Fruit fly (Drosophila melanogaster) whole organism, embryonic: ENCODE measurements around the gene COX6B.

Source experiments
- br ChIP-seq: fragments of >200 bp; optimal IDR thresholded peaks from 2 replicates; lab custom pipeline; 2017
- lola ChIP-seq, 3 experiments: fragments of >200 bp in 2 of 3; fragments of 200-800 bp in 1 of 3; sonication (Bioruptor generic) in 1 of 3; optimal IDR thresholded peaks; 2 replicates each; lab custom pipeline; 2017 to 2019; ENCODE audit warnings: missing biosample characterization in 3 of 3, missing genetic modification characterization in 3 of 3, mild to moderate bottlenecking in 1 of 3, moderate library complexity in 1 of 3
- usp ChIP-seq: fragments of >200 bp; optimal IDR thresholded peaks from 2 replicates; lab custom pipeline; 2017; ENCODE audit warnings: missing biosample characterization, missing genetic modification characterization

DNA sequence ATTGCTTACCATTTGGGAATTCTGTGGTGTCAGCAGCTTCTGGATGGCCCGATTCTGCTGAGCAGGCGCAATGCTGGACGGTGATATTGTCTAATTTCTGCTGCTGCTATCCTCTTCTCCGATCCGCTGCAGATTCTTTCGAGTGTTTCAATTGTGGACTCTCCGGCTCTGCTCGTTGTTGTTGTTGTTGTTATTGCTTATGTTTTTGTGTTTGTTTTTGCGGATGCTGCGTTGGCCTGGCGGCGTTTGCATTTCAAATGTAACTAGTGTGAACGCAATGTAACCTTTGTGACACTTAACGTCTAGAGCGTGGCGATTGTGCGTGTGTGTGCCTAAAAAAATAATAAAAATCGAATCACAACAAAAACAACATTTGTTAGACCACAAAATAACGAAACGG is 32.2 kb downstream of the COX6B start:
- TF ChIP-seq usp (GFP tag; lab: Kevin White, UChicago), result no peak
- no peak for TF ChIP-seq br (lab: Kevin White, UChicago)
- TF ChIP-seq lola (GFP tag; optimal IDR thresholded peaks at IDR 0.05; lab: Kevin White, UChicago), result no peak
